Worm (Caenorhabditis elegans) whole organism, L3 larva: ENCODE measurements around the gene M04B2.7.
A peak's percentile ranks its signal among the peaks of the same experiment; 100 is the strongest.

Experiments used
- aly-2 ChIP-seq: fragments of 150-350 bp; optimal IDR thresholded peaks from 2 replicates; lab custom pipeline; 2014; ENCODE audit warnings: missing biosample characterization, missing genetic modification characterization
- ama-1 ChIP-seq: fragments of 150-350 bp; optimal IDR thresholded peaks from 2 replicates; lab custom pipeline; 2018
- daf-12 ChIP-seq: fragments of 150-350 bp; optimal IDR thresholded peaks from 2 replicates; lab custom pipeline; 2014; ENCODE audit warnings: missing biosample characterization, missing genetic modification reagents, missing genetic modification characterization
- jun-1 ChIP-seq: fragments of 150-350 bp; optimal IDR thresholded peaks from 2 replicates; lab custom pipeline; 2014; ENCODE audit warnings: missing biosample characterization, missing genetic modification reagents, missing genetic modification characterization
- nhr-28 ChIP-seq: fragments of 150-350 bp; optimal IDR thresholded peaks from 2 replicates; lab custom pipeline; 2014; ENCODE audit warnings: missing biosample characterization, missing genetic modification characterization
- nhr-67 ChIP-seq: fragments of 150-350 bp; optimal IDR thresholded peaks from 2 replicates; lab custom pipeline; 2014; ENCODE audit warnings: missing biosample characterization, missing genetic modification characterization
- nhr-77 ChIP-seq: fragments of 150-350 bp; optimal IDR thresholded peaks from 2 replicates; lab custom pipeline; 2014; ENCODE audit warnings: missing biosample characterization, missing genetic modification characterization
- pha-4 ChIP-seq: fragments of 150-350 bp; optimal IDR thresholded peaks from 2 replicates; lab custom pipeline; 2014; ENCODE audit warnings: missing biosample characterization, missing genetic modification reagents, missing genetic modification characterization
- zag-1 ChIP-seq: fragments of 150-350 bp; optimal IDR thresholded peaks from 2 replicates; lab custom pipeline; 2014; ENCODE audit warnings: missing biosample characterization, missing genetic modification characterization

- TF ChIP-seq nhr-67 (no peak), nhr-28 (tag; lab: Kevin White, UChicago) (no peak), aly-2 (tag; lab: Kevin White, UChicago) (no peak), daf-12 (tag; lab: Kevin White, UChicago) (no peak), ama-1 (lab: Kevin White, UChicago) (no peak), jun-1 (peak; percentile 46), pha-4 (tag; lab: Kevin White, UChicago) (peak; percentile 44), nhr-77 (tag; lab: Kevin White, UChicago) (no peak), zag-1 (no peak)
Observed at ce11 chrIV:11489077-11489476, 59.5 kb downstream of the M04B2.7 start.
